Worm (Caenorhabditis elegans) whole organism, young adult: ENCODE data around the gene srd-38.

Experiments used
- B0261.1 ChIP-seq: sonication (generic microtip); optimal IDR thresholded peaks from 2 replicates; lab custom pipeline; 2016; ENCODE audit warnings: mild to moderate bottlenecking, missing genetic modification characterization, moderate library complexity, missing compliant biosample characterization
- C06A6.2 ChIP-seq: fragments of 200-800 bp; sonication (Bioruptor generic); conservative IDR thresholded peaks from 2 replicates; pipeline ENCODE4 v1.3.6; 2022; ENCODE audit warnings: missing genetic modification characterization, missing compliant biosample characterization
- D2030.7 ChIP-seq: fragments of 200-800 bp; sonication (Bioruptor generic); IDR thresholded peaks from 2 replicates; pipeline ENCODE4 v1.3.6; 2022; ENCODE audit warnings: missing genetic modification reagents, missing genetic modification characterization, missing compliant biosample characterization
- F57C9.4 ChIP-seq: sonication (generic microtip); optimal IDR thresholded peaks from 2 replicates; lab custom pipeline; 2017; ENCODE audit warnings: mild to moderate bottlenecking, missing genetic modification characterization, missing compliant biosample characterization
- K11D2.4 ChIP-seq: fragments of 200-800 bp; sonication (Bioruptor generic); IDR thresholded peaks from 2 replicates; pipeline ENCODE4 v1.3.6; 2022; ENCODE audit warnings: missing genetic modification reagents, missing genetic modification characterization, missing compliant biosample characterization
- Y56A3A.18 ChIP-seq: fragments of 200-800 bp; sonication (Bioruptor generic); IDR thresholded peaks from 2 replicates; pipeline ENCODE4 v1.3.6; 2022; ENCODE audit warnings: missing genetic modification reagents, missing genetic modification characterization, missing compliant biosample characterization
- ama-1 ChIP-seq, 3 experiments: fragments of 150-350 bp in 1 of 3; sonication (generic microtip) in 2 of 3; optimal IDR thresholded peaks; 2 replicates each; lab custom pipeline; 2014 to 2018; ENCODE audit warnings: missing biosample characterization in 2 of 3, missing genetic modification characterization in 2 of 3, missing genetic modification reagents in 2 of 3
- attf-6 ChIP-seq: fragments of 200-800 bp; sonication (Bioruptor generic); IDR thresholded peaks from 2 replicates; pipeline ENCODE4 v1.3.6; 2022; ENCODE audit warnings: missing genetic modification reagents, missing genetic modification characterization, missing compliant biosample characterization
- cebp-1 ChIP-seq, 2 experiments: fragments of 200-800 bp in 1 of 2; sonication (Bioruptor generic) in 1 of 2; sonication (generic microtip) in 1 of 2; IDR thresholded peaks in 1 of 2; optimal IDR thresholded peaks in 1 of 2; 2 replicates each; pipeline versions ENCODE4 v1.3.6 to Lab custom; 2017 to 2022; ENCODE audit warnings: missing compliant biosample characterization in 2 of 2, missing genetic modification characterization in 2 of 2, mild to moderate bottlenecking in 1 of 2, missing genetic modification reagents in 1 of 2, moderate library complexity in 1 of 2
- ceh-40 ChIP-seq: fragments of 200-800 bp; sonication (Bioruptor generic); IDR thresholded peaks from 2 replicates; pipeline ENCODE4 v1.3.6; 2022; ENCODE audit warnings: missing genetic modification characterization, missing compliant biosample characterization
- dox-1 ChIP-seq: fragments of 200-800 bp; sonication (Bioruptor generic); IDR thresholded peaks from 2 replicates; pipeline ENCODE4 v1.3.6; 2022; ENCODE audit warnings: missing genetic modification reagents, missing genetic modification characterization, missing compliant biosample characterization
- dpl-1 ChIP-seq: fragments of 150-350 bp; optimal IDR thresholded peaks from 2 replicates; lab custom pipeline; 2014; ENCODE audit warnings: missing biosample characterization, missing genetic modification reagents, missing genetic modification characterization
- egl-18 ChIP-seq: fragments of 200-800 bp; sonication (Bioruptor generic); IDR thresholded peaks from 2 replicates; pipeline ENCODE4 v1.3.6; 2022; ENCODE audit warnings: missing genetic modification reagents, missing genetic modification characterization, missing compliant biosample characterization
- him-1 ChIP-seq: sonication (generic microtip); optimal IDR thresholded peaks from 2 replicates; lab custom pipeline; 2016; ENCODE audit warnings: missing genotype, missing genetic modification reagents, missing genetic modification characterization, missing compliant biosample characterization
- hmg-1.2 ChIP-seq: fragments of 200-800 bp; sonication (Bioruptor generic); IDR thresholded peaks from 2 replicates; pipeline ENCODE4 v1.3.6; 2022; ENCODE audit warnings: missing genetic modification reagents, missing genetic modification characterization, missing compliant biosample characterization
- hrde-1 ChIP-seq: sonication (generic microtip); optimal IDR thresholded peaks from 2 replicates; lab custom pipeline; 2016; ENCODE audit warnings: missing genetic modification characterization, mild to moderate bottlenecking, missing compliant biosample characterization, moderate library complexity, missing genotype, missing genetic modification reagents, borderline replicate concordance
- hsf-1 ChIP-seq: fragments of 200-800 bp; sonication (Bioruptor generic); IDR thresholded peaks from 2 replicates; pipeline ENCODE4 v1.3.6; 2022; ENCODE audit warnings: missing genetic modification reagents, missing genetic modification characterization, missing compliant biosample characterization
- let-607 ChIP-seq, 2 experiments: fragments of 200-800 bp in 1 of 2; sonication (Bioruptor generic) in 1 of 2; sonication (generic microtip) in 1 of 2; optimal IDR thresholded peaks; 2 replicates each; lab custom pipeline; 2016 to 2018; ENCODE audit warnings: mild to moderate bottlenecking in 2 of 2, missing compliant biosample characterization in 2 of 2, missing genetic modification characterization in 2 of 2, moderate library complexity in 2 of 2, missing genotype in 1 of 2
- lin-26 ChIP-seq: fragments of 200-800 bp; sonication (Bioruptor generic); IDR thresholded peaks from 2 replicates; pipeline ENCODE4 v1.3.6; 2022; ENCODE audit warnings: missing genetic modification reagents, missing genetic modification characterization, missing compliant biosample characterization
- lsy-27 ChIP-seq: sonication (generic microtip); optimal IDR thresholded peaks from 2 replicates; lab custom pipeline; 2017; ENCODE audit warnings: missing genetic modification characterization, mild to moderate bottlenecking, missing compliant biosample characterization, antibody characterized with exemption, missing genotype, borderline replicate concordance; ENCODE audit not compliant: insufficient read depth
- madf-10 ChIP-seq: sonication (generic microtip); optimal IDR thresholded peaks from 2 replicates; lab custom pipeline; 2016; ENCODE audit warnings: mild to moderate bottlenecking, missing genetic modification characterization, missing compliant biosample characterization
- madf-6 ChIP-seq: fragments of 200-800 bp; sonication (Bioruptor generic); IDR thresholded peaks from 2 replicates; pipeline ENCODE4 v1.3.6; 2022; ENCODE audit warnings: missing genetic modification reagents, missing genetic modification characterization, missing compliant biosample characterization
- mcd-1 ChIP-seq: fragments of 200-800 bp; sonication (Bioruptor generic); IDR thresholded peaks from 2 replicates; pipeline ENCODE4 v1.3.6; 2022; ENCODE audit warnings: missing genetic modification reagents, missing genetic modification characterization, missing compliant biosample characterization
- mel-28 ChIP-seq: sonication (generic microtip); optimal IDR thresholded peaks from 2 replicates; lab custom pipeline; 2016; ENCODE audit warnings: borderline replicate concordance, mild to moderate bottlenecking, missing genetic modification characterization, missing compliant biosample characterization
- nfyb-1 ChIP-seq: fragments of 200-800 bp; sonication (Bioruptor generic); IDR thresholded peaks from 2 replicates; pipeline ENCODE4 v1.3.6; 2022; ENCODE audit warnings: missing genetic modification reagents, missing genetic modification characterization, missing compliant biosample characterization
- nhr-120 ChIP-seq: fragments of 200-800 bp; sonication (Bioruptor generic); IDR thresholded peaks from 2 replicates; pipeline ENCODE4 v1.3.6; 2022; ENCODE audit warnings: missing genetic modification characterization, missing compliant biosample characterization
- nhr-179 ChIP-seq: sonication (generic microtip); optimal IDR thresholded peaks from 2 replicates; lab custom pipeline; 2016; ENCODE audit warnings: mild to moderate bottlenecking, missing genetic modification characterization, missing compliant biosample characterization
- nhr-90 ChIP-seq: sonication (generic microtip); optimal IDR thresholded peaks from 2 replicates; lab custom pipeline; 2016; ENCODE audit warnings: missing genotype, mild to moderate bottlenecking, missing genetic modification characterization, missing compliant biosample characterization
- pbrm-1 ChIP-seq: fragments of 200-800 bp; sonication (Bioruptor generic); IDR thresholded peaks from 2 replicates; pipeline ENCODE4 v1.3.6; 2022; ENCODE audit warnings: missing genetic modification reagents, missing genetic modification characterization, missing compliant biosample characterization
- rcor-1 ChIP-seq: fragments of 200-800 bp; sonication (Bioruptor generic); IDR thresholded peaks from 2 replicates; pipeline ENCODE4 v1.3.6; 2022; ENCODE audit warnings: missing genetic modification reagents, missing genetic modification characterization, missing compliant biosample characterization
- rec-8 ChIP-seq, 2 experiments: sonication (generic microtip); optimal IDR thresholded peaks; 2 replicates each; lab custom pipeline; 2016; ENCODE audit warnings: mild to moderate bottlenecking in 2 of 2, missing genetic modification characterization in 2 of 2, missing genetic modification reagents in 2 of 2, missing genotype in 2 of 2, missing biosample characterization in 1 of 2, missing compliant biosample characterization in 1 of 2, moderate library complexity in 1 of 2
- rpc-1 ChIP-seq, 2 experiments: fragments of 150-350 bp in 1 of 2; sonication (generic microtip) in 1 of 2; optimal IDR thresholded peaks; 2 replicates each; lab custom pipeline; 2014 to 2018; ENCODE audit warnings: missing biosample characterization in 1 of 2, missing genetic modification characterization in 1 of 2, missing genetic modification reagents in 1 of 2, missing genotype in 1 of 2
- snpc-3.4 ChIP-seq: sonication (generic microtip); optimal IDR thresholded peaks from 2 replicates; lab custom pipeline; 2017; ENCODE audit warnings: missing genetic modification characterization, mild to moderate bottlenecking, missing compliant biosample characterization, antibody characterized with exemption, moderate library complexity, missing genotype, missing genetic modification reagents
- snpc-4 ChIP-seq, 5 experiments: fragments of 150-350 bp in 1 of 5; sonication (generic microtip) in 4 of 5; optimal IDR thresholded peaks; 2 replicates each; lab custom pipeline; 2014 to 2018; ENCODE audit warnings: missing genetic modification characterization in 5 of 5, missing biosample characterization in 3 of 5, antibody characterized with exemption in 2 of 5, mild to moderate bottlenecking in 2 of 5, missing compliant biosample characterization in 2 of 5, missing genotype in 2 of 5, moderate library complexity in 2 of 5, missing genetic modification reagents in 1 of 5
- sptf-2 ChIP-seq: fragments of 200-800 bp; sonication (Bioruptor generic); optimal IDR thresholded peaks from 2 replicates; lab custom pipeline; 2018; ENCODE audit warnings: mild to moderate bottlenecking, missing genetic modification characterization, missing compliant biosample characterization
- tbp1 ChIP-seq: fragments of 200-800 bp; sonication (Bioruptor generic); optimal IDR thresholded peaks from 2 replicates; lab custom pipeline; 2018; ENCODE audit warnings: mild to moderate bottlenecking, missing genetic modification characterization, missing compliant biosample characterization
- tlf-1 ChIP-seq: fragments of 200-800 bp; sonication (Bioruptor generic); optimal IDR thresholded peaks from 2 replicates; lab custom pipeline; 2018; ENCODE audit warnings: mild to moderate bottlenecking, missing genetic modification characterization, missing compliant biosample characterization
- zfh-2 ChIP-seq: fragments of 200-800 bp; sonication (Bioruptor generic); conservative IDR thresholded peaks from 2 replicates; pipeline ENCODE4 v1.3.6; 2022; ENCODE audit warnings: missing genetic modification reagents, missing genetic modification characterization, missing compliant biosample characterization
- ztf-18 ChIP-seq: sonication (generic microtip); optimal IDR thresholded peaks from 2 replicates; lab custom pipeline; 2016; ENCODE audit warnings: missing genotype, mild to moderate bottlenecking, missing genetic modification characterization, missing compliant biosample characterization
- ztf-25 ChIP-seq: fragments of 200-800 bp; sonication (Bioruptor generic); IDR thresholded peaks from 2 replicates; pipeline ENCODE4 v1.3.6; 2022; ENCODE audit warnings: missing genetic modification reagents, missing genetic modification characterization, missing compliant biosample characterization
- ztf-28 ChIP-seq: fragments of 200-800 bp; sonication (Bioruptor generic); IDR thresholded peaks from 2 replicates; pipeline ENCODE4 v1.3.6; 2022; ENCODE audit warnings: missing genetic modification reagents, missing genetic modification characterization, missing compliant biosample characterization
- ztf-3 ChIP-seq: fragments of 200-800 bp; sonication (Bioruptor generic); optimal IDR thresholded peaks from 2 replicates; lab custom pipeline; 2018; ENCODE audit warnings: mild to moderate bottlenecking, missing genetic modification characterization, missing compliant biosample characterization
- ztf-6 ChIP-seq: fragments of 200-800 bp; sonication (Bioruptor generic); IDR thresholded peaks from 2 replicates; pipeline ENCODE4 v1.3.6; 2022; ENCODE audit warnings: missing genetic modification reagents, missing genetic modification characterization, missing compliant biosample characterization

The srd-38 gene

DNA sequence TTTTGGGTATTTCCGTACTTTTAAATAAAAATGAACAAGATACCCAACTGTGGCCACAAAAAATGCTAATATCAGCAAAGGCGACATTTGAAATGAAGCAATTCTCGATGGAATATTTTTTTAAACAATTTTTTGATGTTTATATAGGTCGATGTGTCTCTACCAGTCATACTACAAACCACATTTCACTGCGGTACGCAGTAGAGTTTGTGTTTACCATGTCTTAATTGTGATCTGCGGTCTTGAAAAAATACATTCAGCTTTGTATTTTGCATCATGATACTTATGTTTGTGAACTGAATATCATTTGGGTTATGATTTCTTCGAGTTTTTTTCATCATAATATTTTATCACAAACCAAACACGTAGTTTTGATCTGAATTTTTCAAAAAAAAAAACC, 7.5 kb upstream of the srd-38 start, which contains the start of gene cyp-14A4:
TSS of gene cyp-14A4 (minus strand) at position 107 of the 400 bp plus-strand sequence.
- TF ChIP-seq F57C9.4 (tag; lab: Kevin White, UChicago), result no peak
- TF ChIP-seq madf-6, result no peak
- no peak for TF ChIP-seq ztf-3 (GFP tag; lab: Kevin White, UChicago)
- TF ChIP-seq ztf-28 (GFP tag; lab: Robert Waterston, UW), result no peak
- no peak for TF ChIP-seq ztf-18
- no peak for TF ChIP-seq madf-10 (tag; lab: Kevin White, UChicago)
- no peak for TF ChIP-seq hsf-1 (GFP tag; lab: Robert Waterston, UW)
- TF ChIP-seq ceh-40 (GFP tag; lab: Robert Waterston, UW), result no peak
- no peak for TF ChIP-seq zfh-2 (GFP tag; lab: Robert Waterston, UW)
- no peak for TF ChIP-seq tlf-1 (GFP tag; lab: Kevin White, UChicago)
- TF ChIP-seq mel-28 (tag; lab: Kevin White, UChicago), result no peak
- no peak for TF ChIP-seq lsy-27 (tag; lab: Kevin White, UChicago)
- TF ChIP-seq sptf-2 (GFP tag; lab: Kevin White, UChicago), result no peak

DNA sequence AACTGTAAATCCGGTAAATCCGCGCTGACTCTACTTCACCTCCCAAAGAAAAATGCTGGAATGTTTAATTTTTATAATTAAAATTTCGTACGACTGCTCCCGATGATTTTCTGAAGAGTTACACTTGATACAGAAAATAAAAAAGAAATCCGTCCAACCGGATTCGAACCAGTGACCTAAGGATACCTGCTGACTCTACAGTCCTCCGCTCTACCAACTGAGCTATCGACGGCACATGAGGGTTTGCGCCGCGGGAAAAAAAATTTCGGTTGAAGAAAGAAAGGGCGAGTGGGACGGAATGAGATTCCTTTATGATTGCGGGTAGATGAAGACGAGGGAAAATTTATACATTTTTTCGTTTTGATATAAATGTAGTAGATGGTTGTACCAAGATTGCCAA, 7.0 kb upstream of the srd-38 start:
- TF ChIP-seq snpc-4 (GFP tag; optimal IDR thresholded peaks at IDR 0.05; lab: Kevin White, UChicago), result peak; percentile 42
- TF ChIP-seq snpc-4 (tag; optimal IDR thresholded peaks at IDR 0.05; lab: Kevin White, UChicago), result peak in 2 of 4 experiments; percentile 35 to 58
- peak; percentile 64 for TF ChIP-seq nfyb-1 (GFP tag; lab: Robert Waterston, UW)
- 0 out of 2 replicates have a peak, but pooled peaks have one; percentile 35 for TF ChIP-seq Y56A3A.18 (GFP tag; lab: Robert Waterston, UW)
- TF ChIP-seq rec-8 (tag; optimal IDR thresholded peaks at IDR 0.05; lab: Kevin White, UChicago), result peak; percentile 32 to 46
- TF ChIP-seq K11D2.4 (GFP tag; lab: Robert Waterston, UW), result no peak
- peak; percentile 44; the same call in 1 of the 2 replicates for TF ChIP-seq hmg-1.2 (GFP tag; lab: Robert Waterston, UW)
- peak; percentile 80 for TF ChIP-seq B0261.1
- TF ChIP-seq attf-6 (GFP tag; lab: Robert Waterston, UW), result peak; percentile 65
- TF ChIP-seq ama-1 (optimal IDR thresholded peaks at IDR 0.05; lab: Kevin White, UChicago), result no peak
- peak in 1 of 2 experiments; percentile 14 for TF ChIP-seq ama-1 (GFP tag; optimal IDR thresholded peaks at IDR 0.05; lab: Kevin White, UChicago)
- no peak for TF ChIP-seq ztf-6 (GFP tag; lab: Robert Waterston, UW)
- no peak for TF ChIP-seq rcor-1 (GFP tag; lab: Robert Waterston, UW)
- TF ChIP-seq nhr-120 (GFP tag; lab: Robert Waterston, UW), result 0 out of 2 replicates have a peak, but pooled peaks have one; percentile 50
- peak; percentile 16 for TF ChIP-seq nhr-179
- peak; percentile 40; the same call in 1 of the 2 replicates for TF ChIP-seq dox-1 (GFP tag; lab: Robert Waterston, UW)
- no peak for TF ChIP-seq egl-18 (GFP tag; lab: Robert Waterston, UW)
- TF ChIP-seq dpl-1 (GFP tag; lab: Kevin White, UChicago), result no peak
- peak; percentile 87 for TF ChIP-seq tbp1 (GFP tag; lab: Kevin White, UChicago)
- TF ChIP-seq let-607 (tag; optimal IDR thresholded peaks at IDR 0.05; lab: Kevin White, UChicago), result peak in 1 of 2 experiments; percentile 7
- peak; percentile 87 for TF ChIP-seq lin-26 (GFP tag; lab: Robert Waterston, UW)
- TF ChIP-seq snpc-3.4 (tag; lab: Kevin White, UChicago), result peak; percentile 50
- no peak for TF ChIP-seq C06A6.2 (GFP tag; lab: Robert Waterston, UW)
- TF ChIP-seq ztf-18, result peak; percentile 40
- TF ChIP-seq cebp-1 (GFP tag; IDR thresholded peaks at IDR 0.05; lab: Robert Waterston, UW), result peak; percentile 26; the same call in 1 of the 2 replicates
- no peak for TF ChIP-seq cebp-1 (tag; optimal IDR thresholded peaks at IDR 0.05; lab: Kevin White, UChicago)
- peak; percentile 62; the same call in 1 of the 2 replicates for TF ChIP-seq pbrm-1
- peak; percentile 65 for TF ChIP-seq him-1
- 0 out of 2 replicates have a peak, but pooled peaks have one; percentile 73 for TF ChIP-seq ztf-25 (GFP tag; lab: Robert Waterston, UW)
- TF ChIP-seq rpc-1 (optimal IDR thresholded peaks at IDR 0.05; lab: Kevin White, UChicago), result peak; percentile 75
- peak; percentile 90 for TF ChIP-seq rpc-1 (tag; optimal IDR thresholded peaks at IDR 0.05; lab: Kevin White, UChicago)
- TF ChIP-seq hrde-1 (tag; lab: Kevin White, UChicago), result peak; percentile 3
- TF ChIP-seq mcd-1, result no peak
- TF ChIP-seq D2030.7 (GFP tag; lab: Robert Waterston, UW), result peak; percentile 65
- peak; percentile 19; the same call in 1 of the 2 replicates for TF ChIP-seq madf-6
- peak; percentile 65 for TF ChIP-seq nhr-90 (tag; lab: Kevin White, UChicago)
